Worm (Caenorhabditis elegans) whole organism, midembryonic: ENCODE data around the gene ttr-19.

Experiments
- T22C8.4 ChIP-seq: fragments of 200-800 bp; sonication (Bioruptor generic); IDR thresholded peaks from 2 replicates; pipeline ENCODE4 v1.3.6; 2022; ENCODE audit warnings: missing genetic modification characterization, missing compliant biosample characterization
- flt-1 ChIP-seq: fragments of 200-800 bp; sonication (Bioruptor generic); IDR thresholded peaks from 2 replicates; pipeline ENCODE4 v1.3.6; 2022; ENCODE audit warnings: missing genetic modification characterization, missing compliant biosample characterization
- ref-1 ChIP-seq: fragments of 200-800 bp; sonication (Bioruptor generic); conservative IDR thresholded peaks from 2 replicates; pipeline ENCODE4 v1.3.6; 2022; ENCODE audit warnings: missing genetic modification reagents, missing genetic modification characterization, missing compliant biosample characterization
- tab-1 ChIP-seq: fragments of 200-800 bp; sonication (Bioruptor generic); IDR thresholded peaks from 2 replicates; pipeline ENCODE4 v1.3.6; 2022; ENCODE audit warnings: missing genetic modification characterization, missing compliant biosample characterization
- ztf-23 ChIP-seq: fragments of 200-800 bp; sonication (Bioruptor generic); IDR thresholded peaks from 2 replicates; pipeline ENCODE4 v1.3.6; 2022; ENCODE audit warnings: missing genetic modification reagents, missing genetic modification characterization, missing compliant biosample characterization

DNA sequence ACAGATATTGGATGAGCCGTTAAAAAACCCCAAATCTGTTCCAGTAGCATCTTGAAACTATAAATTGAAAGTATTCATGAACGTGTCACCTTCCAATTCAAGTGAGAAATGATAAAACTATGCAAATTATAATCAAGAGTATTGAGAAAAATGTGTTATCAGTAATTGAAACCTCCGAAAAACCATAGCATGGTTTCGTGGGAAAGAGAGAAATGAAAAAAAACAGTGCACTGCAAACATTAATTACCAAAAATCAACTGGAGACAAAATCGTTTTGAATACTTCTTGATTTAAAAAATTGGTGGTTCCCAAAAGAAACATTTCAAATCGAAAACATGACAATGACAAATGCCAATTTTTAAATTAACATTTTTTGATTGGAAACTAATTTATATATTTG lies 1.6 kb downstream of the ttr-19 start, which contains the start of gene daf-36:
- TF ChIP-seq ztf-23: no peak
- no peak for TF ChIP-seq ref-1 (GFP tag; lab: Robert Waterston, UW)
- no peak for TF ChIP-seq flt-1
- no peak for TF ChIP-seq T22C8.4 (GFP tag; lab: Robert Waterston, UW)
- no peak for TF ChIP-seq tab-1 (GFP tag; lab: Robert Waterston, UW)
